Worm (Caenorhabditis elegans): ENCODE results near the gene F42E11.3.

DNA sequence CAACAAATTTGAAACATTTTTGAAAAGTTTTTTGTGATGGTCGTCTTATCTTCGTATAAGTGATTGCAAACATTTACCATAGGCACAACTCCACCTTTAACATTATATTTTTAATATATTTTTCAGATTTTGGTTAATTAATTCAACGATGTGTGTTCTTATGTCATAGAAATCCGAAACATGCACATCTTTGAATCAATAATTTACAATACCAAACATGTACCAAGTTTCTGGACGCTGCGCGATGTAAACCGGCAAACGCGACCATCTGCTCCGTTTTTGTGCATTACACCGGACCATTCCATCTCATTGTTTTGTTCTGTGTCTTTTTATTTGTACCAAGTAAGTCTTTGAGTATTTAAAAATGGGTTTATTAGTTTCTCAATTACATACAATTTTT, 17.9 kb downstream of the F42E11.3 start, which contains the start of gene pgp-4:
- TF ChIP-seq dmd-4 (tag; optimal IDR thresholded peaks at IDR 0.05) (no peak), nhr-12 (tag; optimal IDR thresholded peaks at IDR 0.05) (no peak), nhr-237 (tag; optimal IDR thresholded peaks at IDR 0.05) (no peak), lin-11 (tag; optimal IDR thresholded peaks at IDR 0.05) (no peak), nhr-11 (tag; optimal IDR thresholded peaks at IDR 0.05) (no peak), lsy-2 (tag; optimal IDR thresholded peaks at IDR 0.05) (no peak), unc-62 (GFP tag; optimal IDR thresholded peaks at IDR 0.05) (no peak), R02D3.7 (tag; optimal IDR thresholded peaks at IDR 0.05) (no peak), fos-1 (tag; optimal IDR thresholded peaks at IDR 0.05) (no peak), sem-4 (tag; optimal IDR thresholded peaks at IDR 0.05) (no peak), alr-1 (tag; optimal IDR thresholded peaks at IDR 0.05) (no peak)
